Worm (Caenorhabditis elegans) whole organism, L1 larva: Measurements from ENCODE around the gene btb-4.
"Not testable (repeated sequence)": the region's sequence is repeated elsewhere in the genome, so short reads cannot be mapped to it uniquely, and the experiment has no call there.

Experiments used
- C16A3.4 ChIP-seq: fragments of 150-350 bp; optimal IDR thresholded peaks from 2 replicates; lab custom pipeline; 2014; ENCODE audit warnings: missing biosample characterization, missing genetic modification characterization
- alr-1 ChIP-seq: fragments of 200-800 bp; sonication (Bioruptor generic); optimal IDR thresholded peaks from 2 replicates; lab custom pipeline; 2018; ENCODE audit warnings: borderline replicate concordance, mild to moderate bottlenecking, missing genetic modification characterization, missing compliant biosample characterization
- ama-1 ChIP-seq: fragments of 150-350 bp; optimal IDR thresholded peaks from 2 replicates; lab custom pipeline; 2014
- blmp-1 ChIP-seq: fragments of 150-350 bp; optimal IDR thresholded peaks from 2 replicates; lab custom pipeline; 2014; ENCODE audit warnings: missing biosample characterization, missing genetic modification characterization
- ceh-88 ChIP-seq: fragments of 200-800 bp; sonication (Bioruptor generic); IDR thresholded peaks from 2 replicates; pipeline ENCODE4 v1.3.6; 2022; ENCODE audit warnings: missing genetic modification characterization, missing compliant biosample characterization
- ces-1 ChIP-seq: fragments of 150-350 bp; optimal IDR thresholded peaks from 2 replicates; lab custom pipeline; 2014; ENCODE audit warnings: missing biosample characterization, missing genetic modification reagents, missing genetic modification characterization
- efl-1 ChIP-seq, 4 experiments: fragments of 150-350 bp; optimal IDR thresholded peaks in 3 of 4; peaks in 1 of 4; 1 replicate in 1 of 4; 2 replicates in 3 of 4; lab custom pipeline; 2014; ENCODE audit warnings: missing biosample characterization in 2 of 4, missing genetic modification characterization in 2 of 4, missing genetic modification reagents in 2 of 4
- egl-13 ChIP-seq: sonication (generic microtip); optimal IDR thresholded peaks from 2 replicates; lab custom pipeline; 2016; ENCODE audit warnings: missing genotype, missing genetic modification reagents, missing genetic modification characterization, missing compliant biosample characterization
- egl-27 ChIP-seq, 2 experiments: fragments of 150-350 bp in 1 of 2; sonication (generic microtip); optimal IDR thresholded peaks; 3 replicates each; lab custom pipeline; 2017 to 2018; ENCODE audit warnings: missing biosample characterization in 2 of 2, missing genetic modification characterization in 2 of 2, missing genetic modification reagents in 2 of 2
- elt-2 ChIP-seq: sonication (generic microtip); optimal IDR thresholded peaks from 2 replicates; lab custom pipeline; 2016; ENCODE audit warnings: missing genetic modification characterization, mild to moderate bottlenecking, inconsistent platforms, missing compliant biosample characterization, missing genetic modification reagents
- fkh-10 ChIP-seq: sonication (generic microtip); optimal IDR thresholded peaks from 2 replicates; lab custom pipeline; 2017; ENCODE audit warnings: missing biosample characterization, missing genetic modification reagents, missing genetic modification characterization
- hlh-17 ChIP-seq: fragments of 200-800 bp; sonication (Bioruptor generic); optimal IDR thresholded peaks from 2 replicates; lab custom pipeline; 2018; ENCODE audit warnings: missing genetic modification characterization, mild to moderate bottlenecking, missing compliant biosample characterization, moderate library complexity, borderline replicate concordance
- hpl-2 ChIP-seq: fragments of 150-350 bp; optimal IDR thresholded peaks from 2 replicates; lab custom pipeline; 2014; ENCODE audit warnings: missing biosample characterization, missing genetic modification reagents, missing genetic modification characterization
- isw-1 ChIP-seq: fragments of 200-800 bp; sonication (Bioruptor generic); IDR thresholded peaks from 2 replicates; pipeline ENCODE4 v1.3.6; 2022; ENCODE audit warnings: missing genetic modification characterization, missing compliant biosample characterization
- lir-3 ChIP-seq: sonication (generic microtip); optimal IDR thresholded peaks from 2 replicates; lab custom pipeline; 2016; ENCODE audit warnings: mild to moderate bottlenecking, missing genetic modification characterization, moderate library complexity, missing compliant biosample characterization; ENCODE audit not compliant: poor library complexity
- mdl-1 ChIP-seq, 2 experiments: fragments of 150-350 bp; optimal IDR thresholded peaks; 2 replicates each; lab custom pipeline; 2014 to 2017; ENCODE audit warnings: missing biosample characterization in 2 of 2, missing genetic modification characterization in 2 of 2, inconsistent platforms in 1 of 2
- nhr-11 ChIP-seq: fragments of 150-350 bp; optimal IDR thresholded peaks from 2 replicates; lab custom pipeline; 2014; ENCODE audit warnings: missing biosample characterization, missing genetic modification characterization
- nhr-237 ChIP-seq: fragments of 150-350 bp; optimal IDR thresholded peaks from 2 replicates; lab custom pipeline; 2014; ENCODE audit warnings: missing biosample characterization, missing genetic modification characterization
- nhr-71 ChIP-seq: sonication (generic microtip); optimal IDR thresholded peaks from 2 replicates; lab custom pipeline; 2016; ENCODE audit warnings: mild to moderate bottlenecking, missing genetic modification characterization, moderate library complexity, missing compliant biosample characterization
- pax-3 ChIP-seq: fragments of 200-800 bp; sonication (Bioruptor generic); optimal IDR thresholded peaks from 2 replicates; lab custom pipeline; 2018; ENCODE audit warnings: mild to moderate bottlenecking, missing genetic modification characterization, moderate library complexity, missing compliant biosample characterization
- pqm-1 ChIP-seq: sonication (generic microtip); optimal IDR thresholded peaks from 3 replicates; lab custom pipeline; 2017; ENCODE audit warnings: missing biosample characterization, missing genetic modification characterization
- snpc-4 ChIP-seq: fragments of 150-350 bp; optimal IDR thresholded peaks from 2 replicates; lab custom pipeline; 2014; ENCODE audit warnings: missing biosample characterization, missing genetic modification characterization
- unc-130 ChIP-seq: fragments of 150-350 bp; optimal IDR thresholded peaks from 2 replicates; lab custom pipeline; 2017; ENCODE audit warnings: missing biosample characterization, missing genetic modification characterization, inconsistent platforms
- unc-62 ChIP-seq: fragments of 150-350 bp; optimal IDR thresholded peaks from 2 replicates; lab custom pipeline; 2014; ENCODE audit warnings: missing biosample characterization, missing genetic modification reagents, missing genetic modification characterization

The btb-4 gene

DNA sequence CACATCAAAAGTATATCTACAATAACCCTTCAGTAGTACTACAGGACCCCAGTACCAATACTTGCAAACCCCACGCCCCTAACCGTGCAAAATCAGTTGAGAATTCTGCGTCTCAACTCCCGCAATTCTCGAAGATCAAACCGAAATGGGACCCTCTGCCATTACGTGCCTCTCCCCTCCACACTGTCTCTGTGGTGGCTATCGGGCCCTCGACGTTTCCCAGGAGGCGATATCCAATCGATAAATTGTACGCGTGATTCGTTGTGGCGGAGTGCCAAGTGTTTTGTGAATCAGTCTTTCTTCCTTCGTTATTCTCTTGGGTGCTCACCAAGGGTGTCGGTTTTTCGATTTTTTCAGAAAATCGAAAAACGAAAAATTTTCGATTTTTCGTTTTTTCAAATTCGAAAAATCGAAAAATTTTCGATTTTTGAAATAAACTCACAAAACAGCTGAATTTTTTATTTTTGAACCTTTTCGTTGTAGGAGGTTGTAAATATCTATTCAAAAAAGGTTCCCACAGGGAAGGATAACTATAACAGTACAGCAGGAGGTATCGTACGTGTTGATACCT, 35.4 kb downstream of the btb-4 start, which contains the start of gene F07E5.12:
F07E5.12 (plus strand) TSS at position 521 of the 571 bp plus-strand sequence.
- not testable (repeated sequence) for TF ChIP-seq efl-1 (optimal IDR thresholded peaks at IDR 0.05; lab: Kevin White, UChicago)
- TF ChIP-seq efl-1 (GFP tag; optimal IDR thresholded peaks at IDR 0.05 in 1 of 2; lab: Kevin White, UChicago): peak in 1 of 2 experiments; percentile 60

- TF ChIP-seq alr-1 (tag; lab: Kevin White, UChicago) (no peak), isw-1 (GFP tag; lab: Robert Waterston, UW) (no peak), blmp-1 (peak; percentile 39), mdl-1 (tag; optimal IDR thresholded peaks at IDR 0.05; lab: Kevin White, UChicago) (no peak), pqm-1 (no peak)
Observed at ce11 chrII:2071429-2071828, 39.3 kb downstream of the btb-4 start, which contains the start of gene F07E5.7. F07E5.7 (minus strand) TSS chrII:2071529.

DNA sequence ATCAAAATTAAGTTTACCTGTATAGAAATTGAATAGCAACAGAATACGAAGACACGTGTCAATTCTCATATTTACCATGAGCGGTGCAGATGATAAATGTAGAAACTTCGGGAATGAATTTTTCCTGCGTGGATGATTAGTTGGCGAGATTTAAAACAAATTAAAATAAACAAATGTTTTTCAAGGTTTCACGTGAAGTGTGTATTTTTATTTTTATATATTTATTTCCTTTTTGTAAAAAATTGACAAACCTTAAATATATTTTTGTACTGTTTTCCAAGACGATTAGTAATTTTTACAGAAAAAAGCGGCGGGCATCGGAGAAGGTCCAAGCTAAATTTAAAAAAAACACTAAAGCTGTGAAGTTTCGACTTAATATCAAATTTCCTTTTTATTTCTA, 43.4 kb downstream of the btb-4 start, which contains the start of gene F07E5.8:
F07E5.8 (minus strand) TSS at position 101 of the 400 bp plus-strand sequence.
- no peak for TF ChIP-seq fkh-10 (GFP tag; lab: Kevin White, UChicago)
- TF ChIP-seq pax-3: no peak
- no peak for TF ChIP-seq unc-130 (tag; lab: Kevin White, UChicago)
- TF ChIP-seq nhr-11 (tag; lab: Kevin White, UChicago): no peak
- TF ChIP-seq nhr-237 (tag; lab: Kevin White, UChicago): no peak
- no peak for TF ChIP-seq egl-13
- no peak for TF ChIP-seq snpc-4 (tag; lab: Kevin White, UChicago)
- no peak for TF ChIP-seq pqm-1
- no peak for TF ChIP-seq elt-2 (tag; lab: Kevin White, UChicago)

- no peak for TF ChIP-seq ceh-88
Observed at ce11 chrII:2076467-2076866, 44.4 kb downstream of the btb-4 start.

DNA sequence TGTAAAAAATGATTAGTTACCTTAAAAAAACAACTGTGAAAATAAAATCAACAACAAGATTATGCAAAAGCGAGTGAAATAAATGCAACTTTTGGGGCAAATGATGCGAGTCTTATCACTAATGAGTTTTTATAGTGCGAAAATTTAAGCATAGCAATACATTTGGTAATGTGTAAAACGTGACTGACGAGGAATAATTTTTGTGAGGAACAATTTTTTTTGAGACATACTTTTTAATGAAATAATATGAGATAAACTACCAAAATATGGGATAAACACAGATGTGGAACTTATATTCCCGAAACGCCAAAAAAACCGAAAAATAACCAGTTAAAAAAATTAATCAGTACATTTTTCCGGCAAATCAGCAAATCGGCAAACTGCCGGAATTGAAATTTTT, 48.3 kb downstream of the btb-4 start, which contains the start of gene F07E5.9:
F07E5.9 (minus strand) TSS at position 101 of the 400 bp plus-strand sequence.
- TF ChIP-seq nhr-71 (tag; lab: Kevin White, UChicago): no peak
- no peak for TF ChIP-seq efl-1 (optimal IDR thresholded peaks at IDR 0.05; lab: Kevin White, UChicago)
- peak in 1 of 2 experiments; percentile 9 for TF ChIP-seq efl-1 (GFP tag; optimal IDR thresholded peaks at IDR 0.05 in 1 of 2; lab: Kevin White, UChicago)

- TF ChIP-seq unc-62 (no peak), ces-1 (no peak), lir-3 (no peak), C16A3.4 (tag; lab: Kevin White, UChicago) (no peak), hlh-17 (GFP tag; lab: Kevin White, UChicago) (no peak), ama-1 (lab: Kevin White, UChicago) (no peak), hpl-2 (no peak), egl-13 (no peak), egl-27 (tag; optimal IDR thresholded peaks at IDR 0.05; lab: Kevin White, UChicago) (no peak), pax-3 (no peak), snpc-4 (tag; lab: Kevin White, UChicago) (no peak)
Observed at ce11 chrII:2081257-2081656, 49.1 kb downstream of the btb-4 start, which contains the start of gene T16A1.4. T16A1.4 (plus strand) TSS chrII:2081557.
